Worm (Caenorhabditis elegans) whole organism, L3 larva: ENCODE data around the gene lmtr-2.
A peak's percentile ranks its signal among the peaks of the same experiment; 100 is the strongest.

Experiments
- R02D3.7 ChIP-seq: fragments of 150-350 bp; optimal IDR thresholded peaks from 2 replicates; lab custom pipeline; 2014; ENCODE audit warnings: missing biosample characterization, missing genetic modification characterization
- ZK546.5 ChIP-seq: sonication (generic microtip); optimal IDR thresholded peaks from 2 replicates; lab custom pipeline; 2017; ENCODE audit warnings: missing biosample characterization, missing genetic modification characterization
- aly-2 ChIP-seq: fragments of 150-350 bp; optimal IDR thresholded peaks from 2 replicates; lab custom pipeline; 2014; ENCODE audit warnings: missing biosample characterization, missing genetic modification characterization
- ama-1 ChIP-seq: fragments of 150-350 bp; optimal IDR thresholded peaks from 2 replicates; lab custom pipeline; 2018
- ceh-28 ChIP-seq: fragments of 150-350 bp; optimal IDR thresholded peaks from 2 replicates; lab custom pipeline; 2014; ENCODE audit warnings: missing biosample characterization, missing genetic modification reagents, missing genetic modification characterization
- ceh-9 ChIP-seq: sonication (generic microtip); optimal IDR thresholded peaks from 2 replicates; lab custom pipeline; 2018; ENCODE audit warnings: missing biosample characterization, missing genetic modification characterization
- egl-27 ChIP-seq: sonication (generic microtip); optimal IDR thresholded peaks from 4 replicates; lab custom pipeline; 2017; ENCODE audit warnings: missing biosample characterization, missing genetic modification reagents, missing genetic modification characterization
- elt-1 ChIP-seq: fragments of 150-350 bp; optimal IDR thresholded peaks from 2 replicates; lab custom pipeline; 2014; ENCODE audit warnings: missing biosample characterization, missing genetic modification characterization
- elt-2 ChIP-seq: sonication (generic microtip); optimal IDR thresholded peaks from 2 replicates; lab custom pipeline; 2016; ENCODE audit warnings: missing genetic modification reagents, mild to moderate bottlenecking, missing genetic modification characterization, missing compliant biosample characterization
- elt-3 ChIP-seq, 3 experiments: fragments of 150-350 bp in 1 of 3; sonication (generic microtip) in 2 of 3; optimal IDR thresholded peaks; 2 replicates in 2 of 3; 4 replicates in 1 of 3; lab custom pipeline; 2014 to 2017; ENCODE audit warnings: missing biosample characterization in 3 of 3, missing genetic modification characterization in 3 of 3
- eor-1 ChIP-seq, 2 experiments: fragments of 150-350 bp; optimal IDR thresholded peaks; 2 replicates each; lab custom pipeline; 2014 to 2018; ENCODE audit warnings: missing biosample characterization in 2 of 2, missing genetic modification characterization in 2 of 2
- hmg-11 ChIP-seq: sonication (generic microtip); optimal IDR thresholded peaks from 2 replicates; lab custom pipeline; 2016; ENCODE audit warnings: missing genetic modification characterization, missing compliant biosample characterization
- jun-1 ChIP-seq: fragments of 150-350 bp; optimal IDR thresholded peaks from 2 replicates; lab custom pipeline; 2014; ENCODE audit warnings: missing biosample characterization, missing genetic modification reagents, missing genetic modification characterization
- lin-15B ChIP-seq: fragments of 150-350 bp; optimal IDR thresholded peaks from 2 replicates; lab custom pipeline; 2014; ENCODE audit warnings: missing biosample characterization, missing genetic modification characterization
- lin-39 ChIP-seq: fragments of 150-350 bp; optimal IDR thresholded peaks from 2 replicates; lab custom pipeline; 2018; ENCODE audit warnings: missing biosample characterization, missing genetic modification reagents, missing genetic modification characterization
- mdl-1 ChIP-seq: fragments of 150-350 bp; optimal IDR thresholded peaks from 2 replicates; lab custom pipeline; 2014; ENCODE audit warnings: missing biosample characterization, missing genetic modification characterization
- nfya-1 ChIP-seq: sonication (generic microtip); optimal IDR thresholded peaks from 2 replicates; lab custom pipeline; 2017; ENCODE audit warnings: missing genetic modification characterization, mild to moderate bottlenecking, missing compliant biosample characterization, antibody characterized with exemption, moderate library complexity; ENCODE audit not compliant: insufficient read depth
- nhr-11 ChIP-seq: fragments of 150-350 bp; optimal IDR thresholded peaks from 2 replicates; lab custom pipeline; 2014; ENCODE audit warnings: missing biosample characterization, missing genetic modification characterization
- nhr-12 ChIP-seq: fragments of 150-350 bp; optimal IDR thresholded peaks from 2 replicates; lab custom pipeline; 2014; ENCODE audit warnings: missing biosample characterization, missing genetic modification characterization
- nhr-23 ChIP-seq: fragments of 150-350 bp; optimal IDR thresholded peaks from 2 replicates; lab custom pipeline; 2014; ENCODE audit warnings: missing biosample characterization, missing genetic modification reagents, missing genetic modification characterization
- nhr-237 ChIP-seq: fragments of 150-350 bp; optimal IDR thresholded peaks from 2 replicates; lab custom pipeline; 2014; ENCODE audit warnings: missing biosample characterization, missing genetic modification characterization
- nhr-25 ChIP-seq: sonication (generic microtip); optimal IDR thresholded peaks from 2 replicates; lab custom pipeline; 2017; ENCODE audit warnings: missing biosample characterization, missing genetic modification characterization
- nhr-28 ChIP-seq: fragments of 150-350 bp; optimal IDR thresholded peaks from 2 replicates; lab custom pipeline; 2014; ENCODE audit warnings: missing biosample characterization, missing genetic modification characterization
- nhr-43 ChIP-seq: sonication (generic microtip); optimal IDR thresholded peaks from 2 replicates; lab custom pipeline; 2016; ENCODE audit warnings: mild to moderate bottlenecking, missing genetic modification characterization, missing compliant biosample characterization; ENCODE audit not compliant: poor library complexity, severe bottlenecking
- nhr-77 ChIP-seq: fragments of 150-350 bp; optimal IDR thresholded peaks from 2 replicates; lab custom pipeline; 2014; ENCODE audit warnings: missing biosample characterization, missing genetic modification characterization
- pha-4 ChIP-seq: fragments of 150-350 bp; optimal IDR thresholded peaks from 2 replicates; lab custom pipeline; 2014; ENCODE audit warnings: missing biosample characterization, missing genetic modification reagents, missing genetic modification characterization
- pqm-1 ChIP-seq: fragments of 150-350 bp; optimal IDR thresholded peaks from 2 replicates; lab custom pipeline; 2017; ENCODE audit warnings: missing biosample characterization, missing genetic modification characterization, inconsistent platforms
- tbx-2 ChIP-seq: sonication (generic microtip); optimal IDR thresholded peaks from 2 replicates; lab custom pipeline; 2016; ENCODE audit warnings: mild to moderate bottlenecking, missing genetic modification characterization, missing compliant biosample characterization
- zag-1 ChIP-seq: fragments of 150-350 bp; optimal IDR thresholded peaks from 2 replicates; lab custom pipeline; 2014; ENCODE audit warnings: missing biosample characterization, missing genetic modification characterization

The lmtr-2 gene

DNA sequence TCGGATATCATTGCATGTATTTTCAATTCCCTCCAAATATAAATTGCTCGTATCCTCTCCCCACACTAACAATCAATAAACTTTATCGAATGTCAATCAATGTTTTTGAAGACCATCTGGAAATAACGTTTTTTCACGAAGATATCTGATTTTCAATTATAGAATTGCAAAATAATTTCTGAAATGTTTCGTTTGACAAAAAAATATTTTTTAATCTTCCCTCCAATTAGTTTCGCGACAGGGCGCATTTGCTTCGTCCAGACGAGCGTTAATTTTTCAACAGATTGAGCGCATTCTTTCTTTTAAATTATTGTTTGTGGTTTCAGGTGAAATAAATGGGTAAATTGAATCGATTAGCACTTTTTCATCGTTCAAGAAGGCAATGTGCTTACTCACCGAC is 20.2 kb upstream of the lmtr-2 start, which contains the start of gene vars-1:
TSS of gene vars-1 (plus strand) at position 291 of the 400 bp plus-strand sequence.
- TF ChIP-seq elt-2 (peak; percentile 13), nfya-1 (tag; lab: Kevin White, UChicago) (peak; percentile 57), R02D3.7 (tag; lab: Kevin White, UChicago) (peak; percentile 28), jun-1 (tag; lab: Kevin White, UChicago) (no peak), lin-15B (tag; lab: Kevin White, UChicago) (peak; percentile 67), nhr-23 (peak; percentile 57)
- TF ChIP-seq, all 47 proteins: peak for 5

DNA sequence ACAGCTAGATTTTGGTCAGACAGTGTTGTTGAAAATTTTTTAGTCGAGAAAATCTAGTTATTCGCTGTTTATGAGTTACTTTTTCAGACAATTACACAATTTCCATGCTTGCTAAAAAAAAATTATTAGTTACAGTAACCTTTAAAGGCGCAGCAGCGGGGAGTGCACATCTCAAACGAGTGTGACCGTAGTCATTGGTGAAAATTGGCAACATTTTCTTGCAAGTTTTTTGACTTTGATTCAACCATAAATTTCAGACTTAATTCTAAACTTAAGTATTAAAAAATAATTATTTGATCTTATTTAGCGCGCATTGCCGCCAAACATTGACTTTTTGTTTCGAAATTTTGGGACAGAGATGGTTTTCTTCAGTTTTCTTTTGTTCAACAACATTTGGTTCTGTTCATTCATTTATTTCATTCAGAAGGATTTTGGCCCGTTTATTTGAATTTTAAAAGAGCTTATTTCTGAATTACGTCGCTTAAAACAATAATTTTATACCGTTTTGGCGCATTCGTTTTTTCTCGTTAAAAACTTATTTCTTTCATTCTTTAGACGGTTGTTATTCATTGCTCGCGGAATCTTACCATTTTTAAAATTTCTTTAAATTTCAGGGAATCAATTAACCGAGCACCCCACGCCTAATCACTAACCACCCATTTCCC is 18.1 kb upstream of the lmtr-2 start, which contains the start of gene oma-2:
TSS of gene oma-2 (plus strand) at position 615 of the 665 bp plus-strand sequence.
- TF ChIP-seq nhr-43 (tag; lab: Kevin White, UChicago) (peak; percentile 57), ceh-9 (tag; lab: Kevin White, UChicago) (no peak)

DNA sequence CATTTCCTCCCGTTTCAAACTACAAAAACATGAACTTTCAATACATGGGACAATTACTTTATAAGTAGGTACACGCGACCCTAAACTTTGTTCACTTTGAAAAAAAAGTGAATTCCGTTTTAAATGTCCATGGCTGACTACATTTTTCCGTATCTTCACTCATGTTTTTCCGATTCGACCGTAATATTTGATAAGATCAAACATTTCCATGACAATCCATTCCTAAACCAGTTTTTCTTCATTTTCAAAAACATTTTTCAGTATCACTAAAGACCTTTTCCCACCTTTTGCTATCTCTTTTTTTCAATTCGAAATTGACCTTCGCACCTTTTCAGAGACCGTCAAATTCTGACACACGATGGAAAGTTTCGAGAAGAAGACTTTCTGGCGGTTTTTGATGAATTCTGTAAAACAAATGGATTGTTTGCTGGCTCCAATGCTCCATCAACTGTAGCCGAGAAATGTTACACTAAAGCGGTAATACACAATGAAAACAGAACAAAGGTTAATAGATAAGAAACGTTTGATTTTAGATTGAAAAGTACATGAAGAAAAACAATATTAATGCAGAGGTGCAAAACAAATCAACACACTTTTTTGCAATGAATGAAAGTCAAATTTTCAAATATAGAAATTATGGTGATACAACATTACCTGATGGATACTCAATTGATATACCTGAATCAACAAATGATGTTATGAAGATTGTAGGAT is 16.7 kb upstream of the lmtr-2 start:
- TF ChIP-seq egl-27: no peak
- TF ChIP-seq nhr-43 (tag; lab: Kevin White, UChicago): peak; percentile 21
- peak; percentile 16 for TF ChIP-seq elt-1 (tag; lab: Kevin White, UChicago)
- TF ChIP-seq elt-3 (tag; optimal IDR thresholded peaks at IDR 0.05; lab: Kevin White, UChicago): peak in 1 of 3 experiments; percentile 78
- TF ChIP-seq, all 47 proteins: peak for 3

DNA sequence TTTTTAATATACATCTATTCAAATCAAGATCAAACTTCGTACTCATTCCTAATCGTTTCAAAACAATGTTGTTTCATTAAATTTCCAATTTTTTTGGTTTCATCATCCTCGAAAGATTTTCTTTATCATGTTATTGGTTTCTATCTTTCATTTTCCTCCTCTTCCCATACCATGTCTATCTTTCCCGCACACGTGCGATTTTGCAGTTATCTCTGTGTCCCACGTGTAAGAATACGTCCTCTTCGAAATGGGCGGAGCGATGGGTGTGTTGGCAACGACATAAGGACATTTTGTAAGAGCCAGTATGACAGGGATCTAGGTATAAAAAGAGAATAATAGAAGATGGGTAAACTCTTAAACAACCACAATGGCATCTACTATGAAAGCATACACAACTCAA is 15.4 kb upstream of the lmtr-2 start, which contains the start of gene F43H9.4:
TSS of gene F43H9.4 (plus strand) at position 366 of the 400 bp plus-strand sequence.
- TF ChIP-seq elt-3 (tag; optimal IDR thresholded peaks at IDR 0.05; lab: Kevin White, UChicago) (peak in 1 of 3 experiments; percentile 10), nhr-23 (peak; percentile 28), mdl-1 (peak; percentile 49), egl-27 (no peak), nhr-43 (tag; lab: Kevin White, UChicago) (peak; percentile 85)

DNA sequence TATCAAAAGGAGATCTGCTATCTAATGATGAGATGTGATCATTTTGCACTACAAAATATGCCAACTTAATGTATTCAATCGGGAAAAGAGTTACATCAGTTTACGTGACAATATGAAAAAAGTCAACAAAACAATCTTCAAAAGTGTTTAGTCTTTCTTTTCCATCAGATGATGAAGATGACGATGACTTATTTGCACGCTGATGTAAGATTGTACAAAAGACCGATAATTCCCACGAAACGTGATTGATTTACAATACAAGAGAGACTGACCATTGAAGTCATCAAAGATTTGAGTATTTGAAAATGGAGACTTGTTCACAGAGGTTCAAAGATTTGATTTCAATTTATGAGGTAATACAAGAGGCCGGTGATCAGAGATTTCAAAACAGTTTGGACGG is 14.4 kb upstream of the lmtr-2 start:
- TF ChIP-seq jun-1 (tag; lab: Kevin White, UChicago) (no peak), nhr-25 (tag; lab: Kevin White, UChicago) (peak; percentile 3), elt-1 (tag; lab: Kevin White, UChicago) (peak; percentile 80), nhr-43 (tag; lab: Kevin White, UChicago) (peak; percentile 2)

DNA sequence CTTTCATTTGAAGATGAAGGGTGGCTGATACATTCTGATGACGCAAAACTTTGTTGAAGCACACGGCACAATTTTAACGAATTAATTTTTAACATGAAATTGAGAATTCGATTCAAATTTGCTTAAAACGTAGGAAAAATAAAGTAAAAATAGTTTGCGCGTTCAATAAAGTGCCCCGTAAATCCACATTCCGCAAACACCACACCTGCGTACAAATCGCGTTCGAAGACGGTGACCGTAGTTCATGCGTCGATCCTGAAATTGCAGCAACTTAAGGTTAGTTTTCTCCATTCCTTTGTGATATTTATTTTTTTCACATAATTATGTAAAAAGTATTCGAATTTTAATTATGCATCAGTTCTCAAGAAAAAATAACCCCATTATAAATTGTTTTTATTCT is 13.8 kb upstream of the lmtr-2 start, which contains the start of gene F43H9.3:
TSS of gene F43H9.3 (minus strand) at position 189 of the 400 bp plus-strand sequence.
- TF ChIP-seq lin-15B (tag; lab: Kevin White, UChicago) (peak; percentile 2), jun-1 (tag; lab: Kevin White, UChicago) (no peak), elt-3 (tag; optimal IDR thresholded peaks at IDR 0.05; lab: Kevin White, UChicago) (no peak), nfya-1 (tag; lab: Kevin White, UChicago) (peak; percentile 28), R02D3.7 (tag; lab: Kevin White, UChicago) (peak; percentile 89), nhr-77 (tag; lab: Kevin White, UChicago) (no peak), hmg-11 (tag; lab: Kevin White, UChicago) (peak; percentile 18), pha-4 (tag; lab: Kevin White, UChicago) (peak; percentile 30)

DNA sequence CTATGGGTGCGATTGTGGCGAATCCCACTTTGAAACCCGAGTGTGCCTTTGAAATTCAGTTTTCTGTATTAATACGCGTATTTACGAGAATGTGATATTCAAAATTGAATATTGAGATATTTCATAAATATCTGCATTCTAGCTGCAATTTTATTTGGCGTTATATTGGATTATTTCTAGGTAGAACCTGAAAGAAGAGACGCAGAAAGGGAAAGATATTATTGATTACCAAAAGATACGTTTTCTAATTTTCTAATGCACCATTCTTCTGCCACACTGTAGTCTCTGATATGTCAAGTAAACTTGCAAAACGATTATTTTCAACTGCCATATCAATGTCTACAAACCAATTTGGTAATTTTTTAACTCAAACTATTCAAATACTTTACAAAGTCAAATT is 11.1 kb upstream of the lmtr-2 start, which contains the start of gene ech-3:
TSS of gene ech-3 (plus strand) at position 178 of the 400 bp plus-strand sequence.
- TF ChIP-seq nhr-12 (tag; lab: Kevin White, UChicago) (no peak), nhr-11 (tag; lab: Kevin White, UChicago) (no peak), nfya-1 (tag; lab: Kevin White, UChicago) (no peak), elt-2 (peak; percentile 39), ZK546.5 (tag; lab: Kevin White, UChicago) (no peak), tbx-2 (tag; lab: Kevin White, UChicago) (no peak), hmg-11 (tag; lab: Kevin White, UChicago) (no peak), nhr-28 (tag; lab: Kevin White, UChicago) (no peak), nhr-25 (tag; lab: Kevin White, UChicago) (no peak), nhr-237 (tag; lab: Kevin White, UChicago) (no peak), aly-2 (tag; lab: Kevin White, UChicago) (no peak), lin-15B (tag; lab: Kevin White, UChicago) (no peak), lin-39 (tag; lab: Kevin White, UChicago) (no peak), pqm-1 (tag; lab: Kevin White, UChicago) (peak; percentile 21), nhr-23 (no peak), ama-1 (no peak), pha-4 (tag; lab: Kevin White, UChicago) (peak; percentile 51), ceh-28 (tag; lab: Kevin White, UChicago) (peak; percentile 75), zag-1 (tag; lab: Kevin White, UChicago) (no peak), nhr-43 (tag; lab: Kevin White, UChicago) (no peak), eor-1 (tag; optimal IDR thresholded peaks at IDR 0.05; lab: Kevin White, UChicago) (no peak)
